Worm (Caenorhabditis elegans) whole organism, young adult: ENCODE results near the gene oig-2.

Experiments
- B0261.1 ChIP-seq: sonication (generic microtip); optimal IDR thresholded peaks from 2 replicates; lab custom pipeline; 2016; ENCODE audit warnings: mild to moderate bottlenecking, missing genetic modification characterization, moderate library complexity, missing compliant biosample characterization
- D2030.7 ChIP-seq: fragments of 200-800 bp; sonication (Bioruptor generic); IDR thresholded peaks from 2 replicates; pipeline ENCODE4 v1.3.6; 2022; ENCODE audit warnings: missing genetic modification reagents, missing genetic modification characterization, missing compliant biosample characterization
- F23B12.7 ChIP-seq: sonication (generic microtip); optimal IDR thresholded peaks from 2 replicates; lab custom pipeline; 2017; ENCODE audit warnings: missing genetic modification characterization, mild to moderate bottlenecking, missing compliant biosample characterization, antibody characterized with exemption, moderate library complexity; ENCODE audit not compliant: insufficient read depth
- F49E8.2 ChIP-seq: sonication (generic microtip); optimal IDR thresholded peaks from 3 replicates; lab custom pipeline; 2017; ENCODE audit warnings: missing genetic modification characterization, mild to moderate bottlenecking, missing compliant biosample characterization, antibody characterized with exemption, moderate library complexity; ENCODE audit not compliant: insufficient read depth
- K11D2.4 ChIP-seq: fragments of 200-800 bp; sonication (Bioruptor generic); IDR thresholded peaks from 2 replicates; pipeline ENCODE4 v1.3.6; 2022; ENCODE audit warnings: missing genetic modification reagents, missing genetic modification characterization, missing compliant biosample characterization
- K12H6.12 ChIP-seq: fragments of 200-800 bp; sonication (Bioruptor generic); optimal IDR thresholded peaks from 2 replicates; lab custom pipeline; 2018; ENCODE audit warnings: mild to moderate bottlenecking, missing genetic modification characterization, missing compliant biosample characterization
- T26A5.8 ChIP-seq: sonication (generic microtip); optimal IDR thresholded peaks from 2 replicates; lab custom pipeline; 2016; ENCODE audit warnings: missing genetic modification characterization, missing compliant biosample characterization
- Y53F4B.3 ChIP-seq: fragments of 200-800 bp; sonication (Bioruptor generic); IDR thresholded peaks from 2 replicates; pipeline ENCODE4 v1.3.6; 2022; ENCODE audit warnings: missing genetic modification reagents, missing genetic modification characterization, missing compliant biosample characterization
- Y67H2A.10 ChIP-seq: fragments of 200-800 bp; sonication (Bioruptor generic); conservative IDR thresholded peaks from 2 replicates; pipeline ENCODE4 v1.3.6; 2022; ENCODE audit warnings: missing genetic modification reagents, missing genetic modification characterization, missing compliant biosample characterization
- ccch-3 ChIP-seq: fragments of 200-800 bp; sonication (Bioruptor generic); optimal IDR thresholded peaks from 2 replicates; lab custom pipeline; 2018; ENCODE audit warnings: mild to moderate bottlenecking, missing genetic modification characterization, missing compliant biosample characterization
- dpl-1 ChIP-seq: fragments of 150-350 bp; optimal IDR thresholded peaks from 2 replicates; lab custom pipeline; 2014; ENCODE audit warnings: missing biosample characterization, missing genetic modification reagents, missing genetic modification characterization
- fkh-3 ChIP-seq: sonication (generic microtip); optimal IDR thresholded peaks from 2 replicates; lab custom pipeline; 2016; ENCODE audit warnings: mild to moderate bottlenecking, missing genetic modification characterization, missing compliant biosample characterization
- lag-1 ChIP-seq: fragments of 200-800 bp; sonication (Bioruptor generic); IDR thresholded peaks from 2 replicates; pipeline ENCODE4 v1.3.6; 2022; ENCODE audit warnings: missing genetic modification reagents, missing genetic modification characterization, missing compliant biosample characterization
- let-526 ChIP-seq: fragments of 200-800 bp; sonication (Bioruptor generic); IDR thresholded peaks from 2 replicates; pipeline ENCODE4 v1.3.6; 2022; ENCODE audit warnings: missing genetic modification reagents, missing genetic modification characterization, missing compliant biosample characterization
- lin-54 ChIP-seq: fragments of 200-800 bp; sonication (Bioruptor generic); optimal IDR thresholded peaks from 2 replicates; lab custom pipeline; 2018; ENCODE audit warnings: mild to moderate bottlenecking, missing genetic modification characterization, missing compliant biosample characterization
- lsl-1 ChIP-seq: fragments of 200-800 bp; sonication (Bioruptor generic); optimal IDR thresholded peaks from 2 replicates; lab custom pipeline; 2018; ENCODE audit warnings: mild to moderate bottlenecking, missing genetic modification characterization, moderate library complexity, missing compliant biosample characterization
- madf-8 ChIP-seq: fragments of 200-800 bp; sonication (Bioruptor generic); conservative IDR thresholded peaks from 2 replicates; pipeline ENCODE4 v1.3.6; 2022; ENCODE audit warnings: missing genetic modification reagents, missing genetic modification characterization, missing compliant biosample characterization
- nfya-1 ChIP-seq: sonication (generic microtip); optimal IDR thresholded peaks from 2 replicates; lab custom pipeline; 2017; ENCODE audit warnings: antibody characterized with exemption, missing compliant biosample characterization, missing genetic modification characterization, borderline replicate concordance; ENCODE audit not compliant: insufficient read depth
- rcor-1 ChIP-seq: fragments of 200-800 bp; sonication (Bioruptor generic); IDR thresholded peaks from 2 replicates; pipeline ENCODE4 v1.3.6; 2022; ENCODE audit warnings: missing genetic modification reagents, missing genetic modification characterization, missing compliant biosample characterization
- repo-1 ChIP-seq: sonication (generic microtip); optimal IDR thresholded peaks from 2 replicates; lab custom pipeline; 2017; ENCODE audit warnings: mild to moderate bottlenecking, missing genetic modification characterization, missing compliant biosample characterization
- snpc-1.3 ChIP-seq: sonication (generic microtip); optimal IDR thresholded peaks from 2 replicates; lab custom pipeline; 2017; ENCODE audit warnings: missing genetic modification characterization, mild to moderate bottlenecking, missing compliant biosample characterization, antibody characterized with exemption, moderate library complexity, missing genotype, missing genetic modification reagents; ENCODE audit not compliant: insufficient read depth
- tbp1 ChIP-seq: fragments of 200-800 bp; sonication (Bioruptor generic); optimal IDR thresholded peaks from 2 replicates; lab custom pipeline; 2018; ENCODE audit warnings: mild to moderate bottlenecking, missing genetic modification characterization, missing compliant biosample characterization
- tbx-9 ChIP-seq: sonication (generic microtip); optimal IDR thresholded peaks from 2 replicates; lab custom pipeline; 2016; ENCODE audit warnings: borderline replicate concordance, missing genetic modification characterization, inconsistent platforms, missing compliant biosample characterization

oig-2 gene

DNA sequence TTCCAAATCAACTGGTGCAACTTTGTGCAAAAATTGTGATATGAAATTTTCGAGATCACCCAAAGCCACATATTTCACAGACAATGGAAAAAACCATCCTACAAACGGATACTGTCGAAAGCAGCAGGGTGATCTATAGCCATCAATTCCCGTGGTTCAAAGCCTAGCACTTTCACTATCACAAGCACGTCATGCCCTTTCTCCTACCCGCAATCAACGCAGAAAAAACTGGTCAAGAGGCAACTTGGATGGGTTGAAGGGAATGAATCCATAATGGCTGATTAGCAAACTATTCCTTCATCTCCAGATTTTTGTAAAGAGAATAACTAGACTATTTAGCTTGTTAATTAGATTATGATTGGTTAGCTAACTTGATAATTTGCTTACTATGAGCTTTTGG, 46.2 kb downstream of the oig-2 start:
- TF ChIP-seq Y67H2A.10 (GFP tag; lab: Robert Waterston, UW): no peak
- TF ChIP-seq dpl-1 (GFP tag; lab: Kevin White, UChicago): no peak
- TF ChIP-seq, all 124 proteins: peak for 0

DNA sequence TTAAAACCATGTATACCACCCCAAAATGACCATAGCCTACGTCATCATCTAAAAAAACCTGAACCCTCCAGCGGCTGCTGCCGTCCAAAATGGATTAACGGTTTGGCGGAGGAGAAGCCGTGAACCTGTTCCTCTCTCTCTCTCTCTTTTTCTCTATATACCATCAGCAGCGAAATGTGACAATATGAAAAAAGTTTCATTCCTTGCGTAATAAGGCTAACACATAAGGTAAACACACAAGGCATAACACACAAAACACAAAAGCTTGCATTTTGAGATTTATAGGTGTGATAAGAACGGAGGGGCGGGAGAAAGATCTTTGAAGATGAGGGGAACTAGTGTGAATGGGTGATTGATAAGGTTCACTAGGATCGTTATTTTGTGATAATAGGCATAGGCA, 46.7 kb downstream of the oig-2 start:
- no peak for TF ChIP-seq rcor-1 (GFP tag; lab: Robert Waterston, UW)
- no peak for TF ChIP-seq let-526 (GFP tag; lab: Robert Waterston, UW)
- TF ChIP-seq tbx-9 (tag; lab: Kevin White, UChicago): no peak

DNA sequence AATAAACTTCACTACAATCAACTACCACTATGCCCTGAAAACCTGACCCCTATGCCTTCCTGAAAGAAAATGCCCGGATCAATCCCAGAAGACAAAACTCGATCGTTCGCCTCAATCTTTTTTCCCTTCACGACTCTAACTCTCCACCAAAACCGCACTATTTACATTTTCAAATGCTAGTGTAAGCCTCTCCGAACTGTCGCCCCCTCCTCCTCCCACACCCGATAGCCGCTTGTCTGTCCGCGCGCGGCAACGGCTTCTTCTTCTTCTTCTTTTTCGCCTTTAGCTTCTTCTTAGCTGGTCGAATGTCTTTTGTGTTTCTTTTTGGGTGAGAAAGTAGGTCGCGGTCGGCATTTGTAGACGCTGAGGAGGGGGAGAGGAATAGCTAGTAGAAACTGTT, 47.8 kb downstream of the oig-2 start:
- no peak for TF ChIP-seq repo-1 (tag; lab: Kevin White, UChicago)
- TF ChIP-seq rcor-1 (GFP tag; lab: Robert Waterston, UW): no peak
- TF ChIP-seq K11D2.4: no peak
- TF ChIP-seq lsl-1 (GFP tag; lab: Kevin White, UChicago): no peak
- TF ChIP-seq Y53F4B.3 (GFP tag; lab: Robert Waterston, UW): no peak
- no peak for TF ChIP-seq B0261.1 (tag; lab: Kevin White, UChicago)
- no peak for TF ChIP-seq lin-54 (GFP tag; lab: Kevin White, UChicago)
- no peak for TF ChIP-seq madf-8 (GFP tag; lab: Robert Waterston, UW)
- TF ChIP-seq F23B12.7 (tag; lab: Kevin White, UChicago): no peak
- no peak for TF ChIP-seq F49E8.2 (tag; lab: Kevin White, UChicago)
- TF ChIP-seq nfya-1 (tag; lab: Kevin White, UChicago): no peak
- TF ChIP-seq tbp1 (GFP tag; lab: Kevin White, UChicago): no peak
- no peak for TF ChIP-seq ccch-3 (GFP tag; lab: Kevin White, UChicago)
- TF ChIP-seq lag-1: no peak
- no peak for TF ChIP-seq snpc-1.3
- TF ChIP-seq K12H6.12 (tag; lab: Kevin White, UChicago): no peak
- TF ChIP-seq T26A5.8 (tag; lab: Kevin White, UChicago): no peak
- no peak for TF ChIP-seq fkh-3 (tag; lab: Kevin White, UChicago)
- TF ChIP-seq D2030.7 (GFP tag; lab: Robert Waterston, UW): no peak
